Worm (Caenorhabditis elegans): Measurements from ENCODE around the gene fbxb-92.

fbxb-92 gene

DNA sequence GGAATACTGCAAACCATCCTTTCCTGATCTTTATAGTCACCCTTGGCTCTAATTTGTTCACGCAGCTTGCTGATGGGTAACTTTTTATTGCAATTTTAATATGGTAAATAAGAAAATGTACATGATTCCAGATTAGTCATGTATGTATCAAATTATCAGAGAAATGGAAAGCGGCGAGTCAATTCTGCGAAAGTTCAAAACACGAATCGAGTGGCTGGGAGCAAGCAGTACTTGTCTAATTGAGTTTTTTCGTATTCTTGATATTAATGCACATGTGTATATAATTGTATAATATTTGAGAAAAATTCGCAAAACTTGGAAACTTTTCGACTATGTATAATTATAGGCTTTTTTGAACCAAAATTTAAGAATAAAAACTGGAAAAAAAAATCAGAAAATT lies 11.7 kb upstream of the fbxb-92 start, which contains the start of gene T24E12.12:
T24E12.12 (plus strand) TSS at position 281 of the 400 bp plus-strand sequence.
- TF ChIP-seq unc-62 (GFP tag; optimal IDR thresholded peaks at IDR 0.05), result no peak

DNA sequence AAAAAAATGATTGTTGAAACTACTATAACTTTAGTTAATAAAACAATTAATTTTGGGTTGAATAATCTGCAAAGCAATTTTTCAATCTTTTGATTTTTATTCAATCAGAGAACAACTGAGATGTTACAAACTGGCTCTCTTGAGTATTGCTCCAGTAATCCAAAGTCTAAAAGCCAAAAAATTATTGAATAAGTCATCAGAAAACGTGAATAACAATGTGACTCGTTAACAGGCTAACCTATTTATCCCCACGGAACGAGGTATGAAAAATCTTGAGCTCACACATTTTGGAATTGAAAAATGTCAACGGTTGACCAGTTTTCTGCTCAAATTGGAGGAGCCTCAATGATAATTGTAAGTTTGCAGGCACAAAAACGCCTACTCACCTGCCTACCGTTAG lies 10.2 kb upstream of the fbxb-92 start, which contains the start of gene srx-111:
srx-111 (plus strand) TSS at position 301 of the 400 bp plus-strand sequence.
- TF ChIP-seq unc-62 (GFP tag; optimal IDR thresholded peaks at IDR 0.05), result no peak

DNA sequence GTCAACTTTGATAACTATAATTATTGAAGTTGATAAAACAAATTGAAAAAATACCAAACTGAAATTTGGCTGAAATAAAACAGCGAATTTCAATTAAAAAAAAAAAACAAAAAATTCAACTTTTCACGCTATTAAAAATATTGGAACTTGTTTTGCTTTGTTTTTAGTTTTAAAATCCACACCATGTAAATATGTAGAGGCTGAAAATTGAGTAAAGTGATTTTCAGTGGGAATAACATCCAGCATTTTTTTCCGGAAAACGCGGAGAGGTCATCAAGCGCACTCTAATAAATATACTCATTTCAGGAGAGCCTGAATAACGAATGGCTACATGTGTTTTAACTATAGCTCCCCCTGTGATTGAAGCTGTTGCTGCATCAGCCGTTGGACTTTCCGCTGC lies 6.3 kb upstream of the fbxb-92 start, which contains the start of gene rcd-1:
rcd-1 (plus strand) TSS at position 301 of the 400 bp plus-strand sequence.
- no peak for TF ChIP-seq unc-62 (GFP tag; optimal IDR thresholded peaks at IDR 0.05)

DNA sequence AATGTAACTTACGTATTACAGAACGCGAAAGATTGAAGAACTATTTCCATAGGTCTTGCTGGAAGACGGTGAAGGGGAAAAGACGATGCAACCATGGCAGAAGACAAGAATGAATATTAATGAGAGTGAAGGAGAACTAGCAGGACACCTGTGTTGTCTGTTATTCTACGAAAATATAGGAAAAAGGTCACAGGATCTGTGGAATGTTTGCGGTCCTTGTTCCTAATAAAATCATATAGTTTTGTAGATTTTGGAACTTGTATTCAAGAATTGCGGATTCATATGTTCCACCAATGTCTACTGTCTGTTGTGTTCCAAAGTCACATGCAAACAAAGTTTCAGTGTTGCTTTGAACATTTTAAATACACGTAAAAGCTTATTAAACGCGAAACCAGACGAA lies 4.9 kb upstream of the fbxb-92 start, which contains the start of gene sdz-11:
sdz-11 (minus strand) TSS at position 101 of the 400 bp plus-strand sequence.
- TF ChIP-seq unc-62 (GFP tag; optimal IDR thresholded peaks at IDR 0.05), result no peak

DNA sequence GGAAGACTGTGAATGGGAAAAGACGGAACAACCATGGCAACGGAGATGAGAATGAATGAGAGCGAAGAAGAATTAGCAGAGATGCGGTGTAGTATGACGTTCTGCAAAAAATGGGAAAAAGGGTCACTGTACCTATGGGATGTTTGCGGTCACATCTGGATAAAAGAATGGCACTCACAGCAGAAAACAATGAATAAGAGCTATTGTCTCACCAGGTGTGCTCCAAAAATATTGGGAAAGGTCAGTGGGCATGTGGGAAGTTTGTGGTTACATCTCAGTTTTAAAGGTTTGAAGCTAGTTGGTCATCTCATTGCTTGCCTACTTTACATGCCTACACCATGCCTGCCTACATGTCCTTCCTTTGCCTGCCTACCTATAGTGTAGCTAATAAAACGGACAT lies 3.4 kb upstream of the fbxb-92 start, which contains the start of gene fbxb-91:
fbxb-91 (minus strand) TSS at position 101 of the 400 bp plus-strand sequence.
- TF ChIP-seq unc-62 (GFP tag; optimal IDR thresholded peaks at IDR 0.05), result no peak

DNA sequence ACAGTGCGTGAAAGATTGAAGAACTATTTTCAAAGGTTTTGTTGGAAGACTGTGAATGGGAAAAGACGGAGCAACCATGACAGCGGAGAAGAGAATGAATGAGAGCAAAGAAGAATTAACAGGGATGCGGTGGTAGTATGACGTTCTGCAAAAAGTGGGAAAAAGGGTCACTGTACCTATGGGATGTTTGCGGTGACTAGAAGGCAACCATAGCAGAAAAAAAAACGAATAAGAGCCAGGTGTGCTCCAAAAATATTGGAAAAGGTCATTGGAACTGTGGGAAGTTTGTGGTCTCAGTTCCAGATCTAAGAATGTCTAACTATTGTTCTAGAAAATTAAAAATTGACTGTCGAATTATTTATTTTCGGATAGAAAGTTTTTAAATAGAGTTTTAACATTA lies 1.4 kb upstream of the fbxb-92 start, which contains the start of gene fbxb-90:
fbxb-90 (minus strand) TSS at position 101 of the 400 bp plus-strand sequence.
- no peak for TF ChIP-seq unc-62 (GFP tag; optimal IDR thresholded peaks at IDR 0.05)

DNA sequence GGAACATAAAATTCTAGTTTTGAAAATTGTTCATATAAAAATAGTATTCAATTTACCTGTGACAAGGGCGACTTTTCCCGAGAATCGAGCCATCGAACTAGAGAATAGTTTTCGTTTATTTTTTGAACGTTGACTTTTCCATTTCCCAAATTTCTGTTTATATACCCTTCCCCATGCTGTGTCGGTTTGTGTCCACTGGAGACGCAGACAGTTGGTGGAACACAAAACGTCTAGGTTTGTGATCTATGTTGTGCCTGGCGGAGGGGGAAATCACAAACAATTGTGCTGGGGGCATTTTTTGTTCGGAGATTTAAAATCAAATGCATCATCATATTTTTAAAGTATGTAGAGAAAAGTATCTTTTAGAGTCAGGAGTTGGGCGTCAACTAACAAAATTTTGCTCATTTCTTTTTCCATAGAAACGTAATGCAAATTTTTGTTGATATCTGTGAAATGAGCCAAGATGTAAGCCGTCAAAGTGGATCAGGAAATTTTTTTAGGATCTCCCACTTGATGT lies 3.6 kb downstream of the fbxb-92 start, which contains the start of gene nta-1:
nta-1 (minus strand) TSS at position 131 of the 517 bp plus-strand sequence.
- TF ChIP-seq unc-62 (GFP tag; optimal IDR thresholded peaks at IDR 0.05), result no peak

DNA sequence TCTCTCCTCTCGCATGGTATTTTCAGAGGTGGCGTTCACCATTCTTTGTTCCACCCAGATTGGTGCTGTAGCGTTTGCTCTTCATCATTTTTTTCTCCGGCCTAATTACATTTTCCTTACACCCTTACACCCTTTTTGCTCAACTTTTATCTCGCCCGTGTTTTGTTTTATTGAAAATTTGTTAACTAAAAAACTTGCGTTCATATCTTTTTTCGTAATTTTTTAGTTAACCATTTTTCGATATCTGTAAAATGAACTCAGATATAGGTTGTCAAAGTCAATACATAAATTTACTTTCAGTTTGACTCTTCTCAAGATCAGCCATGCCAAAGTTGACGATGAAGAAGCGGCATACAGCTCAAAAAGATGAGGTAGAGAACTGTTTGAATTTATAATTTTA lies 5.7 kb downstream of the fbxb-92 start, which contains the start of gene F12E12.1:
F12E12.1 (plus strand) TSS at position 301 of the 400 bp plus-strand sequence.
- TF ChIP-seq unc-62 (GFP tag; optimal IDR thresholded peaks at IDR 0.05), result no peak

DNA sequence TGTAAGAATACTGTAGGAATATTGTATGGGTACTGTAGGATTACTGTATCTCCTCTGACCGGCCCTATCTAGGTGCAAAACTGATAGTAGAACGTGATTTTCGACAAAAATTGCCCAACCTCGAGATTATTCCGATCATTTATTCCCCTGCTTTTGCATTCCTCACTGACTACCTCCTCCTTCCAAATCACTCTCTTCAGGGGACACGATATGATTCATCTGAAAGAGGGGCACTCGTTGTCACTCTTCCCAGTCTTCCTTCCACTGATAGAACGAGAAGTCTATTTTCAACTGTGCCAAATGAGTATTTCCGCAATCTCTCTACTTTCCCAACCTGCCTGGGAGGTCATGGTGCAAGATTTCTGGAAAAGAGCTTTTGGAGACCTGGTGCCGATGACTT lies 7.7 kb downstream of the fbxb-92 start, which contains the start of gene F12E12.2:
F12E12.2 (plus strand) TSS at position 301 of the 400 bp plus-strand sequence.
- TF ChIP-seq unc-62 (GFP tag; optimal IDR thresholded peaks at IDR 0.05), result no peak

DNA sequence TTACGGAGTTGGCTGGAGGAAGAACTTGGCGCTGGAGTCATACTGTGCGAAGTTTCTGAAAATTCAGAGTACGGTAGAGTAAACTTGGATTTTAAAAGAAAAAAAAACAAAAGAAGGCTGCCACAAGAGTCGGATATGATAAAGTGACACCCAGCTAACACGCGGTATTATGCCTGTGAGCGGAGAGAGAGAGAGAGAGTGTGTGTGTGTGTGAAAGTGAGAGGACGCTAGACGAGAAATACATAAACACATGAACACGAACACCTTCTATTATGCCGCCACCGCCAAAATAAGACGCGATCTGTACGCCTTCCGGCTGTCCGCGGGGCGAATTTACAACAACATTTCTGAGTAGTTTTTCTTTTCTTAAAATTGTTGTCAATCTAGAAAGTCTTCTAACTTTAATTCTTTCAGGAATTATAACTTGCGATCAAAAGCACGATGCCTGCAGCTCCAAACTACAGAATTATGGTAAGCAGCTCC lies 10.4 kb downstream of the fbxb-92 start, which contains the start of gene F12E12.6:
F12E12.6 (minus strand) TSS at position 51 of the 483 bp plus-strand sequence.
- TF ChIP-seq unc-62 (GFP tag; optimal IDR thresholded peaks at IDR 0.05), result no peak

DNA sequence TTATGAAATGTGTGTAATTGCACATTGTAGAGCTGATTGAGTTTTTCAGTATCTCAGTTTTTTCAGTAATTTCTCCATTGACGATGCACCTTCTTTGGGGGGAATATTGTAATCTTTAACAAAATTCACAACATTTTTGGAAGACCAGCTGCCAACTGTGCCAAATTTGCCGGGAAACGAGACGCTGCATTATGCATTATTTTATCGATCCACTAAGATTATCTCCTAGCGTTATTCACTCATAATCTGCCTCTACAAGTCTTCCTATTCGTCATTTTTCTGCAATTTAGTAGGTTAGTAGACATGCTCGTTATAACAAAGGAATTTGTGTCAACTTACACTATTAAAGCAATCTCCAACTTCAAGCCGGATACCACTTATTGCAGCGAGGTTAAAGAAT lies 15.6 kb downstream of the fbxb-92 start, which contains the start of the genes sdz-12 and bath-31:
sdz-12 (minus strand) TSS at position 101 of the 400 bp plus-strand sequence.
bath-31 (plus strand) TSS at position 251 of the 400 bp plus-strand sequence.
- no peak for TF ChIP-seq unc-62 (GFP tag; optimal IDR thresholded peaks at IDR 0.05)

DNA sequence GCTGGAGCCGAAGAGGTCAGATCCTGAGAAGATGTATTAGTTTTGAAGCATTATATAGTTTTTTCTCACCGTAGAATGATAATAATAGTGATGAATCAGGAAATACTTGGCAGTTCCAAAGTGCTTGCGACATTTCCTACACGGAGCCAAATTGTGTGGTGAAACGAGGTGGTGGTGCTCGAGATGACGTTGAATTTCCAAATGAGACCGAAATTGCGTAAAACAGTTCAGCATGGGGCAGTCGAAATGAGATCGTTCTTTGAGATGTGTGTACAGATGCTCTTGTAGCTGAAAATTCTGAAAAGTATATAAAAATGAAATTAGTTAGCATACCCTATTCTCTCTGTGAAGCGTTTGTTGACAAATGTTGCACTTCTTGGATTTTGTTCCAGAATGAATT lies 19.3 kb downstream of the fbxb-92 start, which contains the start of gene C46E10.8:
C46E10.8 (minus strand) TSS at position 101 of the 400 bp plus-strand sequence.
- TF ChIP-seq unc-62 (GFP tag; optimal IDR thresholded peaks at IDR 0.05), result no peak

DNA sequence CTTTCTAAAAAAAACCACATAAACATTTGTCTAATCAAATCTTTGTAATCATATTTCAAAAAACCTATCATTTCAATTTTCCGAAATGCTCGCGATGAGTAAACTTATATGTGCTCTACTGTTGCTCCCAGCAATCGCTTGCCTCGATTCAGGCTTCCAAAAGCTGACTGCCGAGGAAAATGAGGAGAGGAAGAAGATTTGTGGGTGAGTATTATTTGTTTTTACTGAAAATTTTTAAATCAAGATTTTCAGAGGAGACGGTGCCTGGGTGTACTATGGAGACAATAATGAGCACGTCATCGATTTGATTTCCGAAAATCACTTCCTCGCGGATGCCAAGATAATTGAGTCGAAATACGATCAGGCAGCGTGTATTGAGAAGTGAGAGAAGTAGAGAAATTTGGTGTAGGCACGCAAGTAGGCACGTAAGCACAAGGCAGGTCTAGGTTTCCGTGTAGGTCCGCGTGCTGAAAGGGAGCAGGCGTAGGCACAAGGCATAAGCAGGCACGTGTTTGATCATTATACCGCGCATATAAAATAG lies 23.1 kb downstream of the fbxb-92 start, which contains the start of gene C46E10.1:
C46E10.1 (plus strand) TSS at position 51 of the 541 bp plus-strand sequence.
- no peak for TF ChIP-seq unc-62 (GFP tag; optimal IDR thresholded peaks at IDR 0.05)

DNA sequence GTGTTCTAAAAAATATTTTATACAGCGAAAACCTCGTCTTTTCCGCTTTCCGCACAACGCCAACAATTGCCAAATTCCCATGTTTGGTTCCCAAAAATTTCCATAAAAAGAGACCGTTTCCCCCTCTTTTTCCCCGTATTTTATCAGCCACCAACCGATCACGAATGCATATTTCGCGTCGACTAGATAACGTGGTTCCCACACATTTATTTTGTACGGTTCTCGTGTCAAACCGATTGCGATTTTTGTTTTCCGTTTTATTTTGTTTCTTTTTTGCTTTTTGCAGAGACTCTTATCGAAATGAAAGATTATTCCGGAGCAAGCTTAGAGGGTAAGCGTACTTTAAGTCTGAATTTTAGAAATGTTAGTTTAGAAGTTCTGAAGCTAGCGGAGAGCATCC lies 26.3 kb downstream of the fbxb-92 start, which contains the start of gene C46E10.3:
C46E10.3 (plus strand) TSS at position 301 of the 400 bp plus-strand sequence.
- TF ChIP-seq unc-62 (GFP tag; optimal IDR thresholded peaks at IDR 0.05), result no peak

DNA sequence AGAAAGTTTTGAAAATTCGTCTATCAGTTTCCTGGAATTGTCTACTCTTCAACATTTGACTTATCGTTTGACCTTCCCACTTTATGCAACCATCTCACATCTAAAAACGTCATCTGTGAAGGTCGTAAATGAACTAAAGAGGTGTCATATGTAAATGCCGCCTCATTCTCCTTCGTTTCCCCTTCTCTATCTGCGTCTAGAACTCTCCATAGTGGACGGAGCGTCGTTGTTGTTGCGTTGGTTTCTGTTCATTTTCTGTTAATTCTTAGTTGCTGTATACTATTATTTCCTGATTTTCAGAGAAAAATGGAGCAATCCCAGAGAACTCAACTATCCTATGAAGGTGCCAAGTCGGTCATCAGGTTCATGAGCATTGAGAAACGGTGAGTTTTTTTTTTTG lies 30.3 kb downstream of the fbxb-92 start, which contains the start of gene fbxc-52:
fbxc-52 (plus strand) TSS at position 301 of the 400 bp plus-strand sequence.
- no peak for TF ChIP-seq unc-62 (GFP tag; optimal IDR thresholded peaks at IDR 0.05)

DNA sequence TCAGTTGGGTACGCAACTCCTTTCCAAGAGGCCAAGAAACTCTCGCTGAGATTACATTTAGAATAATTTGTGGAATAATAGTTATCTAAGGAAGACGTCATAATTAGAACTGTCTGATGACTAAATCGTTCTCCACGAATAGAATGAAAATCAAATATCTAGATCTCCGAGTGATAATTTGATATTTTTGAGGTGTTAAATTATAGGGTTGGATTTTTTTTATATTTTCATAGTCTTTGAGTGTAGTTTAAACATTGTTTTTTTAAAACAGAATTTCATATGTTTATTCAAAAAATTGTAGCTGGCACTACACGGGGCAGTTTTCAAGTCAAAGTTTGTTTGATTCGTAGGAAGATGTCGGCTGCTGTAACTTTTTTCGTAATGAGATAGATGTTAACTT lies 30.9 kb downstream of the fbxb-92 start, which contains the start of gene srh-99:
srh-99 (minus strand) TSS at position 101 of the 400 bp plus-strand sequence.
- TF ChIP-seq unc-62 (GFP tag; optimal IDR thresholded peaks at IDR 0.05), result no peak
